Fruit fly (Drosophila melanogaster) whole organism, embryonic: ENCODE results near the gene Gbs-76A.

Experiments used
- Adf1 ChIP-seq: fragments of 200-800 bp; sonication (Bioruptor generic); IDR thresholded peaks from 2 replicates; pipeline ENCODE4 v1.3.6; 2022; ENCODE audit warnings: missing biosample characterization, missing genetic modification characterization
- Aef1 ChIP-seq: fragments of 200-800 bp; sonication (Bioruptor generic); IDR thresholded peaks from 3 replicates; pipeline ENCODE4 v1.3.6; 2022; ENCODE audit warnings: missing biosample characterization, missing genetic modification characterization
- Bgb ChIP-seq: fragments of 200-800 bp; sonication (Bioruptor generic); IDR thresholded peaks from 2 replicates; pipeline ENCODE4 v1.3.6; 2022; ENCODE audit warnings: missing biosample characterization, missing genetic modification characterization; ENCODE audit not compliant: partially characterized antibody
- Blimp-1 ChIP-seq: fragments of 200-800 bp; sonication (Bioruptor generic); optimal IDR thresholded peaks from 3 replicates; lab custom pipeline; 2018; ENCODE audit warnings: missing biosample characterization, missing genetic modification characterization, mild to moderate bottlenecking, moderate library complexity, missing genetic modification reagents
- CG11398 ChIP-seq: fragments of 200-800 bp; sonication (Bioruptor generic); optimal IDR thresholded peaks from 2 replicates; lab custom pipeline; 2016; ENCODE audit warnings: missing biosample characterization, missing genetic modification characterization
- CG12071 ChIP-seq: fragments of 200-800 bp; sonication (Bioruptor generic); optimal IDR thresholded peaks from 3 replicates; lab custom pipeline; 2018; ENCODE audit warnings: missing biosample characterization, mild to moderate bottlenecking, missing genetic modification characterization
- CG1233 ChIP-seq: fragments of 200-800 bp; sonication (Bioruptor generic); optimal IDR thresholded peaks from 4 replicates; lab custom pipeline; 2018; ENCODE audit warnings: missing biosample characterization, mild to moderate bottlenecking, missing genetic modification characterization
- CG12391 ChIP-seq: fragments of 200-800 bp; sonication (Bioruptor generic); optimal IDR thresholded peaks from 3 replicates; lab custom pipeline; 2018; ENCODE audit warnings: missing biosample characterization, mild to moderate bottlenecking, missing genetic modification characterization, moderate library complexity
- CG13287 ChIP-seq: fragments of 200-800 bp; sonication (Bioruptor generic); IDR thresholded peaks from 2 replicates; pipeline ENCODE4 v1.3.6; 2022; ENCODE audit warnings: missing biosample characterization, missing genetic modification characterization; ENCODE audit not compliant: partially characterized antibody
- CG15514 ChIP-seq: fragments of 200-800 bp; sonication (Bioruptor generic); optimal IDR thresholded peaks from 3 replicates; lab custom pipeline; 2017; ENCODE audit warnings: missing biosample characterization, missing genetic modification characterization, mild to moderate bottlenecking, moderate library complexity, missing genetic modification reagents
- CG1602 ChIP-seq: fragments of 200-800 bp; sonication (Bioruptor generic); optimal IDR thresholded peaks from 3 replicates; lab custom pipeline; 2016; ENCODE audit warnings: missing biosample characterization, missing genetic modification characterization
- CG17612 ChIP-seq: fragments of 200-800 bp; sonication (Bioruptor generic); IDR thresholded peaks from 2 replicates; pipeline ENCODE4 v1.3.6; 2022; ENCODE audit warnings: missing biosample characterization, missing genetic modification characterization
- CG31365 ChIP-seq: fragments of 200-800 bp; sonication (Bioruptor generic); optimal IDR thresholded peaks from 2 replicates; lab custom pipeline; 2018; ENCODE audit warnings: missing biosample characterization, mild to moderate bottlenecking, missing genetic modification characterization
- CG6791 ChIP-seq: fragments of 200-800 bp; sonication (Bioruptor generic); IDR thresholded peaks from 3 replicates; pipeline ENCODE4 v1.3.6; 2022; ENCODE audit warnings: missing biosample characterization, missing genetic modification characterization; ENCODE audit not compliant: partially characterized antibody
- CG7963 ChIP-seq: fragments of 200-800 bp; sonication (Bioruptor generic); IDR thresholded peaks from 3 replicates; pipeline ENCODE4 v1.3.6; 2022; ENCODE audit warnings: missing biosample characterization, missing genetic modification characterization; ENCODE audit not compliant: partially characterized antibody
- CG8290 ChIP-seq, 3 experiments: fragments of 200-800 bp; sonication (Bioruptor generic); optimal IDR thresholded peaks; 2 replicates each; lab custom pipeline; 2016 to 2019; ENCODE audit warnings: missing biosample characterization in 3 of 3, missing genetic modification characterization in 3 of 3, mild to moderate bottlenecking in 2 of 3, moderate library complexity in 1 of 3
- CG9437 ChIP-seq: fragments of 200-800 bp; sonication (Bioruptor generic); optimal IDR thresholded peaks from 2 replicates; lab custom pipeline; 2018; ENCODE audit warnings: missing biosample characterization, mild to moderate bottlenecking, missing genetic modification characterization
- Deaf1 ChIP-seq: fragments of 200-800 bp; optimal IDR thresholded peaks from 3 replicates; lab custom pipeline; 2019; ENCODE audit warnings: missing biosample characterization, mild to moderate bottlenecking, missing genetic modification characterization, moderate library complexity
- Fer1 ChIP-seq: fragments of 200-800 bp; sonication (Bioruptor generic); optimal IDR thresholded peaks from 2 replicates; lab custom pipeline; 2017; ENCODE audit warnings: missing biosample characterization, mild to moderate bottlenecking, missing genetic modification characterization
- Gsc ChIP-seq: fragments of 200-800 bp; sonication (Bioruptor generic); IDR thresholded peaks from 2 replicates; pipeline ENCODE4 v1.3.6; 2022; ENCODE audit warnings: missing biosample characterization, missing genetic modification characterization
- Hr3 ChIP-seq: fragments of 200-800 bp; sonication (Bioruptor generic); optimal IDR thresholded peaks from 3 replicates; lab custom pipeline; 2016; ENCODE audit warnings: missing biosample characterization, missing genetic modification characterization
- MTF-1 ChIP-seq: fragments of 200-800 bp; sonication (Bioruptor generic); optimal IDR thresholded peaks from 2 replicates; lab custom pipeline; 2018; ENCODE audit warnings: missing biosample characterization, mild to moderate bottlenecking, missing genetic modification characterization, borderline replicate concordance
- Med ChIP-seq: fragments of 200-800 bp; sonication (Bioruptor generic); peaks from one replicate; lab custom pipeline; 2016; ENCODE audit warnings: missing biosample characterization, missing genetic modification characterization, mild to moderate bottlenecking, inconsistent platforms, moderate library complexity
- Neu2 ChIP-seq: fragments of 200-800 bp; sonication (Bioruptor generic); optimal IDR thresholded peaks from 3 replicates; lab custom pipeline; 2016; ENCODE audit warnings: missing biosample characterization, missing genetic modification characterization, borderline replicate concordance
- Oli ChIP-seq: fragments of 200-800 bp; sonication (Bioruptor generic); optimal IDR thresholded peaks from 2 replicates; lab custom pipeline; 2018; ENCODE audit warnings: missing biosample characterization, mild to moderate bottlenecking, missing genetic modification characterization, moderate library complexity
- Poxn ChIP-seq: fragments of 200-800 bp; sonication (Bioruptor generic); IDR thresholded peaks from 2 replicates; pipeline ENCODE4 v1.3.6; 2022; ENCODE audit warnings: missing biosample characterization, missing genetic modification characterization
- Six4 ChIP-seq: fragments of 200-800 bp; sonication (Bioruptor generic); optimal IDR thresholded peaks from 2 replicates; lab custom pipeline; 2016; ENCODE audit warnings: missing biosample characterization, missing genetic modification characterization
- Sry-δ ChIP-seq: fragments of 200-800 bp; sonication (Bioruptor generic); optimal IDR thresholded peaks from 2 replicates; lab custom pipeline; 2016; ENCODE audit warnings: missing biosample characterization, missing genetic modification characterization
- Tbp ChIP-seq: fragments of >200 bp; optimal IDR thresholded peaks from 2 replicates; lab custom pipeline; 2018; ENCODE audit warnings: missing biosample characterization, missing genetic modification characterization
- Trl ChIP-seq, 3 experiments: fragments of >200 bp in 2 of 3; fragments of 200-800 bp in 1 of 3; sonication (Bioruptor generic) in 1 of 3; optimal IDR thresholded peaks; 2 replicates in 1 of 3; 3 replicates in 2 of 3; lab custom pipeline; 2016 to 2017; ENCODE audit warnings: missing biosample characterization in 1 of 3, missing genetic modification characterization in 1 of 3
- abd-A ChIP-seq: fragments of 200-800 bp; sonication (Bioruptor generic); optimal IDR thresholded peaks from 3 replicates; lab custom pipeline; 2019; ENCODE audit warnings: missing biosample characterization, mild to moderate bottlenecking, missing genetic modification characterization, moderate library complexity
- amos ChIP-seq: fragments of 200-800 bp; sonication (Bioruptor generic); IDR thresholded peaks from 2 replicates; pipeline ENCODE4 v1.3.6; 2022; ENCODE audit warnings: missing biosample characterization, missing genetic modification characterization; ENCODE audit not compliant: partially characterized antibody
- caup ChIP-seq: fragments of 200-800 bp; sonication (Bioruptor generic); optimal IDR thresholded peaks from 3 replicates; lab custom pipeline; 2017; ENCODE audit warnings: missing biosample characterization, mild to moderate bottlenecking, missing genetic modification characterization, moderate library complexity; ENCODE audit not compliant: severe bottlenecking
- chinmo ChIP-seq: fragments of 200-800 bp; sonication (Bioruptor generic); IDR thresholded peaks from 4 replicates; pipeline ENCODE4 v1.3.6; 2022; ENCODE audit warnings: missing biosample characterization, missing genetic modification characterization; ENCODE audit not compliant: partially characterized antibody
- chm ChIP-seq: fragments of 200-800 bp; sonication (Bioruptor generic); IDR thresholded peaks from 2 replicates; pipeline ENCODE4 v1.3.6; 2022; ENCODE audit warnings: missing biosample characterization, missing genetic modification characterization
- crc ChIP-seq: fragments of 200-800 bp; sonication (Bioruptor generic); optimal IDR thresholded peaks from 2 replicates; lab custom pipeline; 2016; ENCODE audit warnings: missing biosample characterization, missing genetic modification characterization
- emc ChIP-seq: fragments of 200-800 bp; sonication (Bioruptor generic); optimal IDR thresholded peaks from 2 replicates; lab custom pipeline; 2016; ENCODE audit warnings: missing biosample characterization, missing genetic modification characterization
- exex ChIP-seq: fragments of 200-800 bp; sonication (Bioruptor generic); optimal IDR thresholded peaks from 4 replicates; lab custom pipeline; 2018; ENCODE audit warnings: missing biosample characterization, mild to moderate bottlenecking, missing genetic modification characterization, moderate library complexity
- fd3F ChIP-seq: fragments of 200-800 bp; sonication (Bioruptor generic); optimal IDR thresholded peaks from 2 replicates; lab custom pipeline; 2018; ENCODE audit warnings: missing biosample characterization, mild to moderate bottlenecking, missing genetic modification characterization, moderate library complexity
- grau ChIP-seq: fragments of 200-800 bp; optimal IDR thresholded peaks from 3 replicates; lab custom pipeline; 2019; ENCODE audit warnings: missing biosample characterization, mild to moderate bottlenecking, missing genetic modification characterization, moderate library complexity
- jigr1 ChIP-seq: fragments of 200-800 bp; sonication (Bioruptor generic); IDR thresholded peaks from 3 replicates; pipeline ENCODE4 v1.3.6; 2022; ENCODE audit warnings: missing biosample characterization, missing genetic modification characterization
- klu ChIP-seq: fragments of 200-800 bp; sonication (Bioruptor generic); IDR thresholded peaks from 2 replicates; pipeline ENCODE4 v1.3.6; 2022; ENCODE audit warnings: missing biosample characterization, missing genetic modification characterization
- nmo ChIP-seq: fragments of 200-800 bp; sonication (Bioruptor generic); optimal IDR thresholded peaks from 2 replicates; lab custom pipeline; 2018; ENCODE audit warnings: missing biosample characterization, mild to moderate bottlenecking, missing genetic modification characterization, moderate library complexity
- pfk ChIP-seq: fragments of 200-800 bp; sonication (Bioruptor generic); optimal IDR thresholded peaks from 2 replicates; lab custom pipeline; 2018; ENCODE audit warnings: missing biosample characterization, mild to moderate bottlenecking, missing genetic modification characterization, moderate library complexity
- ranshi ChIP-seq: fragments of 200-800 bp; sonication (Bioruptor generic); IDR thresholded peaks from 2 replicates; pipeline ENCODE4 v1.3.6; 2022; ENCODE audit warnings: missing biosample characterization, missing genetic modification characterization
- ro ChIP-seq: fragments of 200-800 bp; sonication (Bioruptor generic); IDR thresholded peaks from 2 replicates; pipeline ENCODE4 v1.3.6; 2022; ENCODE audit warnings: missing biosample characterization, missing genetic modification characterization
- seq ChIP-seq: fragments of 200-800 bp; sonication (Bioruptor generic); IDR thresholded peaks from 2 replicates; pipeline ENCODE4 v1.3.6; 2022; ENCODE audit warnings: missing biosample characterization, missing genetic modification characterization
- yki ChIP-seq: fragments of >200 bp; optimal IDR thresholded peaks from 3 replicates; lab custom pipeline; 2018

The Gbs-76A gene

DNA sequence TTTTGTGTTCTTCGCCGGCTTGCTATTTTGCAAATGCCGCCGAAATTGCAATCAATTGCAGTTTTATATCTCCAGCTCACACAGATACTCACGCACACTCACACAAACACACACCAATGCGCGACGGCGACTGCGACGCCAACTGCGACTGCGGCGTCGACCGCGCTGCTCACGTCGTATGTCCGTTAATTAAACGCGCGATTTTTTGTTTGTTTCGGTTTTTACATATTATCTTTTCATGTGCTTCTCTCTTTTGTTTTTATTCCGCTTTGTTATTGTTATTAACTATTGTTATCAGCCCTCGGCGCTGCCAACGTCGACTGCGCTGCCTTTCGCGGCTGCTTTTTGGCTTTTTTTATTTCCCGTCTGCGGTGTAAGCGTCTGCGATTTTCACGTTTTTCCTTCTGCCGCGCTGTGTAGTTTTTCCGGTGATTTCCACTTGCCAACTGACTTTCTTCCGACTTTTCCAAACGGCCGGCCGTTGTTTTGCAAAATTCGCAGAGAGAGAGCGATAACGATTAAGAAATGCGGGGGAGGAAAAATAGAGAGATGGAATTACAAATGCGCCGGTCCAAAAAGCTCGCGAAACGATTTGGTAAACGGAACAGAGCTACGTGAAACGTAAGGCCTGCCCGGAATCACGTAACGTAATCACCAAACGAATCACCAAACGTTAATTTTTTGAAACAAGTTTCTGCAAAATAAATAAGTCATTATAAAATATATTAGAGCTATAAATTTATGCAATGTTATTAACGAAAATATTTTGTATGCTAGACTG, 57.5 kb downstream of the Gbs-76A start, which contains the start of gene fz2 (continued):
- TF ChIP-seq emc (GFP tag; lab: Kevin White, UChicago) (no peak), Blimp-1 (no peak), CG17612 (GFP tag; lab: Robert Waterston, UW) (no peak), Aef1 (GFP tag; lab: Robert Waterston, UW) (no peak), Gsc (GFP tag; lab: Robert Waterston, UW) (no peak), grau (tag; lab: Kevin White, UChicago) (no peak), Six4 (GFP tag; lab: Kevin White, UChicago) (no peak), yki (lab: Kevin White, UChicago) (no peak), MTF-1 (GFP tag; lab: Kevin White, UChicago) (no peak), CG12071 (GFP tag; lab: Kevin White, UChicago) (no peak), pfk (GFP tag; lab: Kevin White, UChicago) (peak; percentile 87), CG8290 (GFP tag; optimal IDR thresholded peaks at IDR 0.05; lab: Kevin White, UChicago) (no peak), CG8290 (tag; optimal IDR thresholded peaks at IDR 0.05; lab: Kevin White, UChicago) (no peak), CG15514 (peak; percentile 5), fd3F (no peak), Fer1 (GFP tag; lab: Kevin White, UChicago) (peak; percentile 28), jigr1 (GFP tag; lab: Robert Waterston, UW) (no peak), seq (GFP tag; lab: Robert Waterston, UW) (peak; percentile 36; the same call in 1 of the 2 replicates), exex (tag; lab: Kevin White, UChicago) (peak; percentile 3), Trl (optimal IDR thresholded peaks at IDR 0.05; lab: Kevin White, UChicago) (peak; percentile 25 to 55), Trl (GFP tag; optimal IDR thresholded peaks at IDR 0.05; lab: Kevin White, UChicago) (no peak), CG1602 (GFP tag; lab: Kevin White, UChicago) (no peak), nmo (GFP tag; lab: Kevin White, UChicago) (no peak), Sry-δ (GFP tag; lab: Kevin White, UChicago) (no peak), chm (GFP tag; lab: Robert Waterston, UW) (no peak), Med (GFP tag; lab: Kevin White, UChicago) (peak; percentile 52), Poxn (GFP tag; lab: Robert Waterston, UW) (no peak), CG7963 (no peak), ranshi (no peak), Neu2 (no peak), Adf1 (GFP tag; lab: Robert Waterston, UW) (peak; percentile 96), crc (no peak), CG12391 (no peak), Oli (tag; lab: Kevin White, UChicago) (no peak), Bgb (GFP tag; lab: Robert Waterston, UW) (peak; percentile 35; the same call in 1 of the 2 replicates), CG11398 (GFP tag; lab: Kevin White, UChicago) (no peak), Hr3 (GFP tag; lab: Kevin White, UChicago) (no peak), CG6791 (no peak), CG13287 (GFP tag; lab: Robert Waterston, UW) (peak; percentile 21; the same call in 1 of the 2 replicates), ro (GFP tag; lab: Robert Waterston, UW) (no peak), CG1233 (GFP tag; lab: Kevin White, UChicago) (no peak), amos (GFP tag; lab: Robert Waterston, UW) (0 out of 2 replicates have a peak, but pooled peaks have one; percentile 31), Tbp (no peak), CG9437 (peak; percentile 98), CG31365 (no peak), klu (GFP tag; lab: Robert Waterston, UW) (no peak), Deaf1 (tag; lab: Kevin White, UChicago) (peak; percentile 24), chinmo (GFP tag; lab: Robert Waterston, UW) (0 out of 4 replicates have a peak, but pooled peaks have one; percentile 50), abd-A (tag; lab: Kevin White, UChicago) (peak; percentile 78), caup (no peak)
